Fruit fly (Drosophila melanogaster) whole organism, embryonic: ENCODE measurements around the gene Tpst.

Source experiments
- ATbp ChIP-seq: fragments of 200-800 bp; sonication (Bioruptor generic); optimal IDR thresholded peaks from 2 replicates; lab custom pipeline; 2017; ENCODE audit warnings: missing biosample characterization, mild to moderate bottlenecking, missing genetic modification characterization, missing genetic modification reagents
- CG10654 ChIP-seq: fragments of 200-800 bp; sonication (Bioruptor generic); optimal IDR thresholded peaks from 2 replicates; lab custom pipeline; 2016; ENCODE audit warnings: missing biosample characterization, missing genetic modification characterization
- CG12071 ChIP-seq: fragments of 200-800 bp; sonication (Bioruptor generic); optimal IDR thresholded peaks from 3 replicates; lab custom pipeline; 2018; ENCODE audit warnings: missing biosample characterization, mild to moderate bottlenecking, missing genetic modification characterization
- CG13424 ChIP-seq: fragments of 200-800 bp; sonication (Bioruptor generic); optimal IDR thresholded peaks from 2 replicates; lab custom pipeline; 2019; ENCODE audit warnings: missing biosample characterization, mild to moderate bottlenecking, missing genetic modification characterization, moderate library complexity
- CG14050 ChIP-seq: fragments of 200-800 bp; sonication (Bioruptor generic); IDR thresholded peaks from 3 replicates; pipeline ENCODE4 v1.3.6; 2022; ENCODE audit warnings: missing biosample characterization, missing genetic modification characterization
- CG14965 ChIP-seq: fragments of 200-800 bp; sonication (Bioruptor generic); optimal IDR thresholded peaks from 2 replicates; lab custom pipeline; 2016; ENCODE audit warnings: missing biosample characterization, missing genetic modification characterization, borderline replicate concordance
- CG15696 ChIP-seq: fragments of 200-800 bp; sonication (Bioruptor generic); optimal IDR thresholded peaks from 2 replicates; lab custom pipeline; 2019; ENCODE audit warnings: missing biosample characterization, mild to moderate bottlenecking, missing genetic modification characterization, moderate library complexity
- CG16813 ChIP-seq: fragments of 200-800 bp; sonication (Bioruptor generic); IDR thresholded peaks from 3 replicates; pipeline ENCODE4 v1.3.6; 2022; ENCODE audit warnings: missing biosample characterization, missing genetic modification characterization; ENCODE audit not compliant: partially characterized antibody
- CG17802 ChIP-seq: fragments of 200-800 bp; sonication (Bioruptor generic); optimal IDR thresholded peaks from 2 replicates; lab custom pipeline; 2018; ENCODE audit warnings: missing biosample characterization, mild to moderate bottlenecking, missing genetic modification characterization, moderate library complexity
- CG2875 ChIP-seq: fragments of 200-800 bp; sonication (Bioruptor generic); optimal IDR thresholded peaks from 2 replicates; lab custom pipeline; 2017; ENCODE audit warnings: missing biosample characterization, mild to moderate bottlenecking, missing genetic modification characterization, missing genetic modification reagents
- CG34224 ChIP-seq: fragments of 200-800 bp; sonication (Bioruptor generic); IDR thresholded peaks from 3 replicates; pipeline ENCODE4 v1.3.6; 2022; ENCODE audit warnings: missing biosample characterization, missing genetic modification characterization; ENCODE audit not compliant: partially characterized antibody
- CG4360 ChIP-seq: fragments of 200-800 bp; sonication (Bioruptor generic); IDR thresholded peaks from 2 replicates; pipeline ENCODE4 v1.3.6; 2022; ENCODE audit warnings: missing biosample characterization, missing genetic modification characterization
- CG5180 ChIP-seq: fragments of 200-800 bp; sonication (Bioruptor generic); optimal IDR thresholded peaks from 3 replicates; lab custom pipeline; 2017; ENCODE audit warnings: missing biosample characterization, missing genetic modification characterization, mild to moderate bottlenecking, moderate library complexity, missing genetic modification reagents
- CG7372 ChIP-seq: fragments of 200-800 bp; sonication (Bioruptor generic); IDR thresholded peaks from 2 replicates; pipeline ENCODE4 v1.3.6; 2022; ENCODE audit warnings: missing biosample characterization, missing genetic modification characterization
- CG9609 ChIP-seq: fragments of 200-800 bp; sonication (Bioruptor generic); optimal IDR thresholded peaks from 3 replicates; lab custom pipeline; 2016; ENCODE audit warnings: missing biosample characterization, missing genetic modification characterization
- CHES-1-like ChIP-seq: fragments of 200-800 bp; sonication (Bioruptor generic); optimal IDR thresholded peaks from 2 replicates; lab custom pipeline; 2016; ENCODE audit warnings: missing biosample characterization, missing genetic modification characterization
- Camta ChIP-seq: fragments of 200-800 bp; sonication (Bioruptor generic); optimal IDR thresholded peaks from 2 replicates; lab custom pipeline; 2016; ENCODE audit warnings: missing biosample characterization, missing genetic modification characterization
- Chrac-16 ChIP-seq: fragments of 200-800 bp; sonication (Bioruptor generic); optimal IDR thresholded peaks from 3 replicates; lab custom pipeline; 2016; ENCODE audit warnings: missing biosample characterization, missing genetic modification characterization
- CrebB ChIP-seq: fragments of 200-800 bp; sonication (Bioruptor generic); optimal IDR thresholded peaks from 3 replicates; lab custom pipeline; 2018; ENCODE audit warnings: missing biosample characterization, mild to moderate bottlenecking, missing genetic modification characterization
- D19B ChIP-seq: fragments of 200-800 bp; sonication (Bioruptor generic); optimal IDR thresholded peaks from 2 replicates; lab custom pipeline; 2017; ENCODE audit warnings: missing biosample characterization, mild to moderate bottlenecking, missing genetic modification characterization
- Ets97D ChIP-seq: fragments of 200-800 bp; sonication (Bioruptor generic); optimal IDR thresholded peaks from 3 replicates; lab custom pipeline; 2016; ENCODE audit warnings: missing biosample characterization, missing genetic modification characterization
- HHEX ChIP-seq: fragments of 200-800 bp; sonication (Bioruptor generic); optimal IDR thresholded peaks from 3 replicates; lab custom pipeline; 2017; ENCODE audit warnings: missing biosample characterization, mild to moderate bottlenecking, missing genetic modification characterization, missing genetic modification reagents
- HmgZ ChIP-seq: fragments of 200-800 bp; sonication (Bioruptor generic); optimal IDR thresholded peaks from 2 replicates; lab custom pipeline; 2018; ENCODE audit warnings: missing biosample characterization, mild to moderate bottlenecking, missing genetic modification characterization
- Hr39 ChIP-seq: fragments of >200 bp; optimal IDR thresholded peaks from 2 replicates; lab custom pipeline; 2017
- Hsf ChIP-seq: fragments of 200-800 bp; sonication (Bioruptor generic); optimal IDR thresholded peaks from 3 replicates; lab custom pipeline; 2016; ENCODE audit warnings: missing biosample characterization, missing genetic modification characterization
- MESR4 ChIP-seq: fragments of 200-800 bp; sonication (Bioruptor generic); optimal IDR thresholded peaks from 2 replicates; lab custom pipeline; 2018; ENCODE audit warnings: missing biosample characterization, mild to moderate bottlenecking, missing genetic modification characterization, moderate library complexity
- Myb ChIP-seq: fragments of 200-800 bp; sonication (Bioruptor generic); optimal IDR thresholded peaks from 2 replicates; lab custom pipeline; 2016; ENCODE audit warnings: missing biosample characterization, missing genetic modification characterization
- NK7.1 ChIP-seq: fragments of 200-800 bp; sonication (Bioruptor generic); optimal IDR thresholded peaks from 3 replicates; lab custom pipeline; 2016; ENCODE audit warnings: missing biosample characterization, missing genetic modification characterization
- Oaz ChIP-seq: fragments of 200-800 bp; sonication (Bioruptor generic); IDR thresholded peaks from 2 replicates; pipeline ENCODE4 v1.3.6; 2022; ENCODE audit warnings: missing biosample characterization, missing genetic modification characterization
- Oli ChIP-seq: fragments of 200-800 bp; sonication (Bioruptor generic); optimal IDR thresholded peaks from 2 replicates; lab custom pipeline; 2018; ENCODE audit warnings: missing biosample characterization, mild to moderate bottlenecking, missing genetic modification characterization, moderate library complexity
- PHDP ChIP-seq: fragments of 200-800 bp; sonication (Bioruptor generic); optimal IDR thresholded peaks from 3 replicates; lab custom pipeline; 2018; ENCODE audit warnings: missing biosample characterization, mild to moderate bottlenecking, missing genetic modification characterization, moderate library complexity
- ac ChIP-seq: fragments of 200-800 bp; sonication (Bioruptor generic); optimal IDR thresholded peaks from 3 replicates; lab custom pipeline; 2017; ENCODE audit warnings: missing biosample characterization, mild to moderate bottlenecking, missing genetic modification characterization
- ash1 ChIP-seq: fragments of 200-800 bp; sonication (Bioruptor generic); optimal IDR thresholded peaks from 2 replicates; lab custom pipeline; 2018; ENCODE audit warnings: missing biosample characterization, mild to moderate bottlenecking, missing genetic modification characterization
- bsh ChIP-seq, 2 experiments: fragments of 200-800 bp; sonication (Bioruptor generic); optimal IDR thresholded peaks; 2 replicates each; lab custom pipeline; 2017 to 2018; ENCODE audit warnings: mild to moderate bottlenecking in 2 of 2, missing biosample characterization in 2 of 2, missing genetic modification characterization in 2 of 2, moderate library complexity in 1 of 2
- chm ChIP-seq: fragments of 200-800 bp; sonication (Bioruptor generic); IDR thresholded peaks from 2 replicates; pipeline ENCODE4 v1.3.6; 2022; ENCODE audit warnings: missing biosample characterization, missing genetic modification characterization
- crc ChIP-seq: fragments of 200-800 bp; sonication (Bioruptor generic); optimal IDR thresholded peaks from 2 replicates; lab custom pipeline; 2016; ENCODE audit warnings: missing biosample characterization, missing genetic modification characterization
- danr ChIP-seq: fragments of 200-800 bp; sonication (Bioruptor generic); IDR thresholded peaks from 2 replicates; pipeline ENCODE4 v1.3.6; 2022; ENCODE audit warnings: missing biosample characterization, missing genetic modification characterization
- gfzf ChIP-seq: fragments of 200-800 bp; sonication (Bioruptor generic); optimal IDR thresholded peaks from 2 replicates; lab custom pipeline; 2016; ENCODE audit warnings: missing biosample characterization, mild to moderate bottlenecking, missing genetic modification characterization, moderate library complexity
- kni ChIP-seq: fragments of 200-800 bp; sonication (Bioruptor generic); optimal IDR thresholded peaks from 3 replicates; lab custom pipeline; 2017; ENCODE audit warnings: mild to moderate bottlenecking, missing biosample characterization, missing genetic modification reagents, missing genetic modification characterization
- maf-S ChIP-seq: fragments of 200-800 bp; sonication (Bioruptor generic); optimal IDR thresholded peaks from 2 replicates; lab custom pipeline; 2016; ENCODE audit warnings: missing biosample characterization, missing genetic modification characterization
- nau ChIP-seq: fragments of 200-800 bp; sonication (Bioruptor generic); optimal IDR thresholded peaks from 3 replicates; lab custom pipeline; 2017; ENCODE audit warnings: missing biosample characterization, mild to moderate bottlenecking, missing genetic modification characterization, missing genetic modification reagents
- nerfin-2 ChIP-seq: fragments of 200-800 bp; sonication (Bioruptor generic); IDR thresholded peaks from 2 replicates; pipeline ENCODE4 v1.3.6; 2022; ENCODE audit warnings: missing biosample characterization, missing genetic modification characterization; ENCODE audit not compliant: partially characterized antibody
- otp ChIP-seq: fragments of 200-800 bp; sonication (Bioruptor generic); IDR thresholded peaks from 3 replicates; pipeline ENCODE4, ENCODE4 v1.3.6; 2022; ENCODE audit warnings: missing biosample characterization, missing genetic modification characterization
- run ChIP-seq: fragments of 200-800 bp; sonication (Bioruptor generic); optimal IDR thresholded peaks from 3 replicates; lab custom pipeline; 2018; ENCODE audit warnings: missing biosample characterization, mild to moderate bottlenecking, missing genetic modification characterization
- sima ChIP-seq: fragments of 200-800 bp; sonication (Bioruptor generic); optimal IDR thresholded peaks from 2 replicates; lab custom pipeline; 2016; ENCODE audit warnings: missing biosample characterization, missing genetic modification characterization
- sug ChIP-seq: fragments of 200-800 bp; optimal IDR thresholded peaks from 2 replicates; lab custom pipeline; 2019; ENCODE audit warnings: missing biosample characterization, mild to moderate bottlenecking, missing genetic modification characterization, moderate library complexity
- tap ChIP-seq: fragments of 200-800 bp; optimal IDR thresholded peaks from 3 replicates; lab custom pipeline; 2019; ENCODE audit warnings: missing biosample characterization, mild to moderate bottlenecking, missing genetic modification characterization, moderate library complexity
- toy ChIP-seq: fragments of 200-800 bp; sonication (Bioruptor generic); IDR thresholded peaks from 2 replicates; pipeline ENCODE4 v1.3.6; 2022; ENCODE audit warnings: missing biosample characterization, missing genetic modification characterization
- yki ChIP-seq: fragments of >200 bp; optimal IDR thresholded peaks from 3 replicates; lab custom pipeline; 2018

Gene Tpst

dm6 chrX:13641115-13641890 lies 77.7 kb downstream of the Tpst start (continued):
- TF ChIP-seq CG15696: peak; percentile 71
- peak; percentile 93 for TF ChIP-seq CG13424 (tag; lab: Kevin White, UChicago)
- peak; percentile 88 for TF ChIP-seq tap (tag; lab: Kevin White, UChicago)
- TF ChIP-seq CrebB (tag; lab: Kevin White, UChicago): peak; percentile 80
- peak; percentile 88 for TF ChIP-seq danr (GFP tag; lab: Robert Waterston, UW)
- peak; percentile 33 for TF ChIP-seq MESR4 (GFP tag; lab: Kevin White, UChicago)
- peak; percentile 92 for TF ChIP-seq PHDP (tag; lab: Kevin White, UChicago)
- TF ChIP-seq HmgZ (tag; lab: Kevin White, UChicago): peak; percentile 95
- peak; percentile 88 for TF ChIP-seq CG7372 (GFP tag; lab: Robert Waterston, UW)
- no peak for TF ChIP-seq gfzf (GFP tag; lab: Kevin White, UChicago)
- TF ChIP-seq D19B (GFP tag; lab: Kevin White, UChicago): peak; percentile 87
- peak; percentile 84 for TF ChIP-seq toy (GFP tag; lab: Robert Waterston, UW)
- peak; percentile 86 for TF ChIP-seq CG4360 (GFP tag; lab: Robert Waterston, UW)
- peak; percentile 88 for TF ChIP-seq ATbp (GFP tag; lab: Kevin White, UChicago)
- peak; percentile 85; the same call in 2 of the 3 replicates for TF ChIP-seq otp (GFP tag; lab: Robert Waterston, UW)
- TF ChIP-seq chm (GFP tag; lab: Robert Waterston, UW): peak; percentile 78
- peak; percentile 95 for TF ChIP-seq maf-S (GFP tag; lab: Kevin White, UChicago)
- TF ChIP-seq CG9609 (GFP tag; lab: Kevin White, UChicago): peak; percentile 96
- TF ChIP-seq Hr39 (lab: Kevin White, UChicago): no peak
- peak; percentile 83 for TF ChIP-seq CG5180
- TF ChIP-seq Myb: peak; percentile 88
- TF ChIP-seq nerfin-2 (GFP tag; lab: Robert Waterston, UW): no peak
- peak; percentile 92 for TF ChIP-seq CG14050
- peak; percentile 73 for TF ChIP-seq CG17802
- TF ChIP-seq run (tag; lab: Kevin White, UChicago): peak; percentile 77
- TF ChIP-seq yki (lab: Kevin White, UChicago): no peak
- TF ChIP-seq HHEX (GFP tag; lab: Kevin White, UChicago): peak; percentile 91
- peak; percentile 94 for TF ChIP-seq Oli (tag; lab: Kevin White, UChicago)
- TF ChIP-seq sima (GFP tag; lab: Kevin White, UChicago): peak; percentile 82
- TF ChIP-seq CG10654 (GFP tag; lab: Kevin White, UChicago): peak; percentile 88
- peak; percentile 54 for TF ChIP-seq sug (tag; lab: Kevin White, UChicago)
- peak; percentile 67 for TF ChIP-seq kni (GFP tag; lab: Kevin White, UChicago)
- peak; percentile 87 for TF ChIP-seq CG2875 (GFP tag; lab: Kevin White, UChicago)
- TF ChIP-seq Chrac-16 (GFP tag; lab: Kevin White, UChicago): peak; percentile 92
- no peak for TF ChIP-seq CG16813 (GFP tag; lab: Robert Waterston, UW)
- TF ChIP-seq CG34224 (GFP tag; lab: Robert Waterston, UW): no peak
- TF ChIP-seq CG14965 (GFP tag; lab: Kevin White, UChicago): peak; percentile 70
- peak; percentile 47 for TF ChIP-seq ac
- TF ChIP-seq Ets97D (GFP tag; lab: Kevin White, UChicago): peak; percentile 87
- peak; percentile 78 to 91 for TF ChIP-seq bsh (GFP tag; optimal IDR thresholded peaks at IDR 0.05; lab: Kevin White, UChicago)
- peak; percentile 86 for TF ChIP-seq nau (GFP tag; lab: Kevin White, UChicago)
- peak; percentile 7 for TF ChIP-seq ash1 (GFP tag; lab: Kevin White, UChicago)
- TF ChIP-seq Hsf (GFP tag; lab: Kevin White, UChicago): peak; percentile 95
- peak; percentile 96 for TF ChIP-seq CHES-1-like (GFP tag; lab: Kevin White, UChicago)
- TF ChIP-seq NK7.1 (GFP tag; lab: Kevin White, UChicago): peak; percentile 79
- TF ChIP-seq Oaz (GFP tag; lab: Robert Waterston, UW): peak; percentile 88
- TF ChIP-seq CG12071: peak; percentile 85
- peak; percentile 94 for TF ChIP-seq Camta (GFP tag; lab: Kevin White, UChicago)
- TF ChIP-seq crc: peak; percentile 94
